Worm (Caenorhabditis elegans) whole organism, L4/young adult: ENCODE results near the gene F22B3.5.

Experiments
- W03F9.2 ChIP-seq: fragments of 150-350 bp; optimal IDR thresholded peaks from 2 replicates; lab custom pipeline; 2014; ENCODE audit warnings: missing biosample characterization, missing genetic modification characterization
- dao-5 ChIP-seq: sonication (generic microtip); optimal IDR thresholded peaks from 2 replicates; lab custom pipeline; 2016; ENCODE audit warnings: missing genotype, missing genetic modification characterization, moderate library complexity, missing compliant biosample characterization
- him-1 ChIP-seq: sonication (generic microtip); optimal IDR thresholded peaks from 2 replicates; lab custom pipeline; 2016; ENCODE audit warnings: missing genotype, missing genetic modification reagents, missing genetic modification characterization, missing compliant biosample characterization

F22B3.5 gene

ce11 chrIV:11372366-11372997, 44.1 kb downstream of the F22B3.5 start, which contains the start of gene cbd-1:
Gene cbd-1, plus strand, starts transcription at chrIV:11372991.
- TF ChIP-seq dao-5 (tag; lab: Kevin White, UChicago): no peak

- no peak for TF ChIP-seq dao-5 (tag; lab: Kevin White, UChicago)
- TF ChIP-seq W03F9.2 (tag; lab: Kevin White, UChicago): no peak
- no peak for TF ChIP-seq him-1 (tag; lab: Kevin White, UChicago)
These were observed 45.0 kb downstream of the F22B3.5 start, which contains the start of gene sec-31 for ce11 chrIV:11371645-11372044. Gene sec-31, minus strand, starts transcription at chrIV:11371792.
